Worm (Caenorhabditis elegans) whole organism, L3 larva: ENCODE data around the gene lpd-7.
A peak's percentile ranks its signal among the peaks of the same experiment; 100 is the strongest.

Experiments
- R02D3.7 ChIP-seq: fragments of 150-350 bp; optimal IDR thresholded peaks from 2 replicates; lab custom pipeline; 2014; ENCODE audit warnings: missing biosample characterization, missing genetic modification characterization
- ZK546.5 ChIP-seq: sonication (generic microtip); optimal IDR thresholded peaks from 2 replicates; lab custom pipeline; 2017; ENCODE audit warnings: missing biosample characterization, missing genetic modification characterization
- ama-1 ChIP-seq: fragments of 150-350 bp; optimal IDR thresholded peaks from 2 replicates; lab custom pipeline; 2018
- ceh-28 ChIP-seq: fragments of 150-350 bp; optimal IDR thresholded peaks from 2 replicates; lab custom pipeline; 2014; ENCODE audit warnings: missing biosample characterization, missing genetic modification reagents, missing genetic modification characterization
- ceh-82 ChIP-seq: fragments of 150-350 bp; optimal IDR thresholded peaks from 2 replicates; lab custom pipeline; 2014; ENCODE audit warnings: missing biosample characterization, missing genetic modification characterization
- ceh-9 ChIP-seq: sonication (generic microtip); optimal IDR thresholded peaks from 2 replicates; lab custom pipeline; 2018; ENCODE audit warnings: missing biosample characterization, missing genetic modification characterization
- daf-12 ChIP-seq: fragments of 150-350 bp; optimal IDR thresholded peaks from 2 replicates; lab custom pipeline; 2014; ENCODE audit warnings: missing biosample characterization, missing genetic modification reagents, missing genetic modification characterization
- egl-5 ChIP-seq: fragments of 150-350 bp; optimal IDR thresholded peaks from 2 replicates; lab custom pipeline; 2017; ENCODE audit warnings: missing biosample characterization, missing genetic modification reagents, missing genetic modification characterization, inconsistent platforms
- elt-1 ChIP-seq: fragments of 150-350 bp; optimal IDR thresholded peaks from 2 replicates; lab custom pipeline; 2014; ENCODE audit warnings: missing biosample characterization, missing genetic modification characterization
- elt-2 ChIP-seq: sonication (generic microtip); optimal IDR thresholded peaks from 2 replicates; lab custom pipeline; 2016; ENCODE audit warnings: missing genetic modification reagents, mild to moderate bottlenecking, missing genetic modification characterization, missing compliant biosample characterization
- elt-3 ChIP-seq, 3 experiments: fragments of 150-350 bp in 1 of 3; sonication (generic microtip) in 2 of 3; optimal IDR thresholded peaks; 2 replicates in 2 of 3; 4 replicates in 1 of 3; lab custom pipeline; 2014 to 2017; ENCODE audit warnings: missing biosample characterization in 3 of 3, missing genetic modification characterization in 3 of 3
- eor-1 ChIP-seq, 2 experiments: fragments of 150-350 bp; optimal IDR thresholded peaks; 2 replicates each; lab custom pipeline; 2014 to 2018; ENCODE audit warnings: missing biosample characterization in 2 of 2, missing genetic modification characterization in 2 of 2
- fkh-10 ChIP-seq: sonication (generic microtip); optimal IDR thresholded peaks from 2 replicates; lab custom pipeline; 2017; ENCODE audit warnings: missing biosample characterization, missing genetic modification reagents, missing genetic modification characterization
- hmg-11 ChIP-seq: sonication (generic microtip); optimal IDR thresholded peaks from 2 replicates; lab custom pipeline; 2016; ENCODE audit warnings: missing genetic modification characterization, missing compliant biosample characterization
- jun-1 ChIP-seq: fragments of 150-350 bp; optimal IDR thresholded peaks from 2 replicates; lab custom pipeline; 2014; ENCODE audit warnings: missing biosample characterization, missing genetic modification reagents, missing genetic modification characterization
- lin-15B ChIP-seq: fragments of 150-350 bp; optimal IDR thresholded peaks from 2 replicates; lab custom pipeline; 2014; ENCODE audit warnings: missing biosample characterization, missing genetic modification characterization
- lin-39 ChIP-seq: fragments of 150-350 bp; optimal IDR thresholded peaks from 2 replicates; lab custom pipeline; 2018; ENCODE audit warnings: missing biosample characterization, missing genetic modification reagents, missing genetic modification characterization
- lsy-12 ChIP-seq: sonication (generic microtip); optimal IDR thresholded peaks from 2 replicates; lab custom pipeline; 2016; ENCODE audit warnings: mild to moderate bottlenecking, missing genetic modification characterization, missing compliant biosample characterization
- mdl-1 ChIP-seq: fragments of 150-350 bp; optimal IDR thresholded peaks from 2 replicates; lab custom pipeline; 2014; ENCODE audit warnings: missing biosample characterization, missing genetic modification characterization
- mml-1 ChIP-seq: fragments of 150-350 bp; sonication (generic microtip); optimal IDR thresholded peaks from 3 replicates; lab custom pipeline; 2014; ENCODE audit warnings: missing biosample characterization, missing genetic modification characterization
- nfya-1 ChIP-seq: sonication (generic microtip); optimal IDR thresholded peaks from 2 replicates; lab custom pipeline; 2017; ENCODE audit warnings: missing genetic modification characterization, mild to moderate bottlenecking, missing compliant biosample characterization, antibody characterized with exemption, moderate library complexity; ENCODE audit not compliant: insufficient read depth
- nhr-11 ChIP-seq: fragments of 150-350 bp; optimal IDR thresholded peaks from 2 replicates; lab custom pipeline; 2014; ENCODE audit warnings: missing biosample characterization, missing genetic modification characterization
- nhr-23 ChIP-seq: fragments of 150-350 bp; optimal IDR thresholded peaks from 2 replicates; lab custom pipeline; 2014; ENCODE audit warnings: missing biosample characterization, missing genetic modification reagents, missing genetic modification characterization
- nhr-237 ChIP-seq: fragments of 150-350 bp; optimal IDR thresholded peaks from 2 replicates; lab custom pipeline; 2014; ENCODE audit warnings: missing biosample characterization, missing genetic modification characterization
- nhr-25 ChIP-seq: sonication (generic microtip); optimal IDR thresholded peaks from 2 replicates; lab custom pipeline; 2017; ENCODE audit warnings: missing biosample characterization, missing genetic modification characterization
- nhr-43 ChIP-seq: sonication (generic microtip); optimal IDR thresholded peaks from 2 replicates; lab custom pipeline; 2016; ENCODE audit warnings: mild to moderate bottlenecking, missing genetic modification characterization, missing compliant biosample characterization; ENCODE audit not compliant: poor library complexity, severe bottlenecking
- nhr-67 ChIP-seq: fragments of 150-350 bp; optimal IDR thresholded peaks from 2 replicates; lab custom pipeline; 2014; ENCODE audit warnings: missing biosample characterization, missing genetic modification characterization
- nhr-76 ChIP-seq: fragments of 150-350 bp; sonication (generic microtip); optimal IDR thresholded peaks from 5 replicates; lab custom pipeline; 2014; ENCODE audit warnings: missing biosample characterization, missing genetic modification characterization
- nhr-77 ChIP-seq: fragments of 150-350 bp; optimal IDR thresholded peaks from 2 replicates; lab custom pipeline; 2014; ENCODE audit warnings: missing biosample characterization, missing genetic modification characterization
- pha-4 ChIP-seq: fragments of 150-350 bp; optimal IDR thresholded peaks from 2 replicates; lab custom pipeline; 2014; ENCODE audit warnings: missing biosample characterization, missing genetic modification reagents, missing genetic modification characterization
- pqm-1 ChIP-seq: fragments of 150-350 bp; optimal IDR thresholded peaks from 2 replicates; lab custom pipeline; 2017; ENCODE audit warnings: missing biosample characterization, missing genetic modification characterization, inconsistent platforms
- skn-1 ChIP-seq: fragments of 150-350 bp; optimal IDR thresholded peaks from 2 replicates; lab custom pipeline; 2014; ENCODE audit warnings: missing biosample characterization, missing genetic modification characterization
- snpc-4 ChIP-seq: fragments of 150-350 bp; optimal IDR thresholded peaks from 2 replicates; lab custom pipeline; 2014; ENCODE audit warnings: missing biosample characterization, missing genetic modification characterization
- unc-39 ChIP-seq: sonication (generic microtip); optimal IDR thresholded peaks from 4 replicates; lab custom pipeline; 2017; ENCODE audit warnings: missing biosample characterization, missing genetic modification characterization
- unc-62 ChIP-seq: fragments of 150-350 bp; sonication (generic microtip); optimal IDR thresholded peaks from 4 replicates; lab custom pipeline; 2014; ENCODE audit warnings: missing biosample characterization, missing genetic modification reagents, missing genetic modification characterization
- zag-1 ChIP-seq: fragments of 150-350 bp; optimal IDR thresholded peaks from 2 replicates; lab custom pipeline; 2014; ENCODE audit warnings: missing biosample characterization, missing genetic modification characterization
- ztf-11 ChIP-seq: fragments of 150-350 bp; optimal IDR thresholded peaks from 2 replicates; lab custom pipeline; 2014; ENCODE audit warnings: missing biosample characterization, missing genetic modification characterization
- ztf-4 ChIP-seq: fragments of 150-350 bp; optimal IDR thresholded peaks from 2 replicates; lab custom pipeline; 2014; ENCODE audit warnings: missing biosample characterization, missing genetic modification characterization

The lpd-7 gene

ce11 chrIII:7572781-7573400, at the start of gene lpd-7, which contains the start of gene rpl-9:
TSS of gene lpd-7 (plus strand) at chrIII:7573350.
TSS of gene rpl-9 (minus strand) at chrIII:7572831.
- TF ChIP-seq pqm-1 (tag; lab: Kevin White, UChicago): peak; percentile 61
- TF ChIP-seq nhr-11 (tag; lab: Kevin White, UChicago): peak; percentile 40
- peak; percentile 38 for TF ChIP-seq elt-1 (tag; lab: Kevin White, UChicago)
- TF ChIP-seq fkh-10 (GFP tag; lab: Kevin White, UChicago): peak; percentile 11
- peak; percentile 50 for TF ChIP-seq skn-1 (tag; lab: Kevin White, UChicago)
- peak; percentile 32 for TF ChIP-seq ceh-28
- peak; percentile 91 for TF ChIP-seq pha-4 (tag; lab: Kevin White, UChicago)
- TF ChIP-seq mdl-1: no peak
- TF ChIP-seq ZK546.5 (tag; lab: Kevin White, UChicago): no peak
- TF ChIP-seq nhr-25 (tag; lab: Kevin White, UChicago): peak; percentile 96
- TF ChIP-seq R02D3.7: peak; percentile 65
- TF ChIP-seq lsy-12 (tag; lab: Kevin White, UChicago): peak; percentile 62
- no peak for TF ChIP-seq zag-1 (tag; lab: Kevin White, UChicago)
- no peak for TF ChIP-seq ceh-9 (tag; lab: Kevin White, UChicago)
- TF ChIP-seq elt-2 (tag; lab: Kevin White, UChicago): peak; percentile 53
- peak; percentile 93 for TF ChIP-seq nfya-1 (tag; lab: Kevin White, UChicago)
- peak; percentile 78 for TF ChIP-seq hmg-11
- no peak for TF ChIP-seq nhr-237 (tag; lab: Kevin White, UChicago)
- no peak for TF ChIP-seq unc-39 (tag; lab: Kevin White, UChicago)
- no peak for TF ChIP-seq elt-3 (tag; optimal IDR thresholded peaks at IDR 0.05; lab: Kevin White, UChicago)
- peak; percentile 57 for TF ChIP-seq ama-1 (lab: Kevin White, UChicago)
- no peak for TF ChIP-seq unc-62 (GFP tag; lab: Kevin White, UChicago)
- peak; percentile 91 for TF ChIP-seq nhr-23 (tag; lab: Kevin White, UChicago)
- no peak for TF ChIP-seq jun-1 (tag; lab: Kevin White, UChicago)
- no peak for TF ChIP-seq ceh-82 (tag; lab: Kevin White, UChicago)
- peak; percentile 94 for TF ChIP-seq lin-39 (tag; lab: Kevin White, UChicago)
- TF ChIP-seq nhr-76 (tag; lab: Kevin White, UChicago): no peak
- TF ChIP-seq nhr-43: peak; percentile 71
- peak; percentile 84 for TF ChIP-seq lin-15B (tag; lab: Kevin White, UChicago)
- peak; percentile 55 for TF ChIP-seq snpc-4 (tag; lab: Kevin White, UChicago)
- TF ChIP-seq egl-5 (tag; lab: Kevin White, UChicago): peak; percentile 7

ce11 chrIII:7524830-7525344, 48.3 kb upstream of the lpd-7 start:
- TF ChIP-seq ztf-11 (tag; lab: Kevin White, UChicago): no peak
- TF ChIP-seq ztf-4 (tag; lab: Kevin White, UChicago): no peak
- TF ChIP-seq lin-15B (tag; lab: Kevin White, UChicago): no peak
- TF ChIP-seq unc-62 (GFP tag; lab: Kevin White, UChicago): no peak
- TF ChIP-seq nhr-237 (tag; lab: Kevin White, UChicago): no peak
- TF ChIP-seq pha-4 (tag; lab: Kevin White, UChicago): no peak
- peak; percentile 72 for TF ChIP-seq nfya-1 (tag; lab: Kevin White, UChicago)

ce11 chrIII:7526974-7527466, 46.1 kb upstream of the lpd-7 start:
- TF ChIP-seq lin-15B (tag; lab: Kevin White, UChicago): no peak
- no peak for TF ChIP-seq nhr-77
- TF ChIP-seq nfya-1 (tag; lab: Kevin White, UChicago): peak; percentile 76
- no peak for TF ChIP-seq daf-12 (tag; lab: Kevin White, UChicago)
- TF ChIP-seq, all 47 proteins: peak for 1

ce11 chrIII:7530108-7530507, 43.0 kb upstream of the lpd-7 start:
- TF ChIP-seq mml-1 (no peak), eor-1 (tag; optimal IDR thresholded peaks at IDR 0.05; lab: Kevin White, UChicago) (no peak), ceh-82 (tag; lab: Kevin White, UChicago) (no peak), unc-62 (GFP tag; lab: Kevin White, UChicago) (no peak), nhr-67 (tag; lab: Kevin White, UChicago) (no peak)
